Worm (Caenorhabditis elegans): ENCODE results near the gene cdh-5.

Gene cdh-5

ce11 chrIV:8718153-8718552 lies 49.4 kb downstream of the cdh-5 start, which contains the start of gene H23L24.1:
H23L24.1 (plus strand) TSS chrIV:8718453.
- TF ChIP-seq pes-1 (GFP tag; IDR thresholded peaks at IDR 0.05) (no peak), ceh-36 (tag; optimal IDR thresholded peaks at IDR 0.05) (no peak), sea-1 (GFP tag; conservative IDR thresholded peaks at IDR 0.05) (no peak), tbx-37 (GFP tag; conservative IDR thresholded peaks at IDR 0.05) (no peak), aly-1 (tag; optimal IDR thresholded peaks at IDR 0.05) (no peak), ama-1 (optimal IDR thresholded peaks at IDR 0.05) (no peak), hnd-1 (tag; optimal IDR thresholded peaks at IDR 0.05) (no peak), B0310.2 (tag; optimal IDR thresholded peaks at IDR 0.05) (no peak), tra-4 (tag; optimal IDR thresholded peaks at IDR 0.05) (no peak), hmg-4 (GFP tag; optimal IDR thresholded peaks at IDR 0.05) (no peak), hmbx-1 (tag; optimal IDR thresholded peaks at IDR 0.05) (no peak)

ce11 chrIV:8722801-8723200 lies 54.1 kb downstream of the cdh-5 start:
- TF ChIP-seq aly-1 (tag; optimal IDR thresholded peaks at IDR 0.05) (no peak), hmg-4 (GFP tag; optimal IDR thresholded peaks at IDR 0.05) (no peak), flt-1 (GFP tag; IDR thresholded peaks at IDR 0.05) (no peak), sea-1 (GFP tag; conservative IDR thresholded peaks at IDR 0.05) (no peak), ceh-36 (tag; optimal IDR thresholded peaks at IDR 0.05) (no peak), tbx-37 (GFP tag; conservative IDR thresholded peaks at IDR 0.05) (no peak), scrt-1 (GFP tag; IDR thresholded peaks at IDR 0.05) (no peak), hnd-1 (tag; optimal IDR thresholded peaks at IDR 0.05) (no peak), F13C5.2 (tag; optimal IDR thresholded peaks at IDR 0.05) (no peak), tbx-11 (GFP tag; IDR thresholded peaks at IDR 0.05) (no peak), ama-1 (optimal IDR thresholded peaks at IDR 0.05) (no peak), B0310.2 (tag; optimal IDR thresholded peaks at IDR 0.05) (no peak), hmbx-1 (tag; optimal IDR thresholded peaks at IDR 0.05) (no peak)

DNA sequence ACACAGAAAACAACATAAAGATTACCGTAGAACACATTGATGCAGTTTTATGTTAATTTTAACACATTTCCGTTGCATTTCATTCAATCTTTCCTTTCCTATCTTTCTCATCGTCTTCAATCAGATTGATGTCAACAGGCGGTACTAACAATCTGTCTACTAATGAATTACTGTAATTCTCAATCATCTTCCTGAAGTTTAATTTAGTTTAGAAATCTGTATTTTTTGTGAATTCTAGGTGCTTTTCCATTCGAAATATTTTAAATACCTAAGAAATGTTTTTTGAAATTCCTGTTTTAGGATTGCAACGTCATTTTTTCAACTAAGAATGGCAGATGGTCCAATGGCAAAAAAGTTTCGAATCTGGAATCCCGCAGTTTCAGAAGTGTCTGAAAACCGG lies 55.0 kb downstream of the cdh-5 start, which contains the start of gene F21D5.9:
Gene F21D5.9 (plus strand): TSS at position 301 of the 400 bp plus-strand sequence.
- TF ChIP-seq hmg-4 (GFP tag; optimal IDR thresholded peaks at IDR 0.05) = no peak
- no peak for TF ChIP-seq sea-1 (GFP tag; conservative IDR thresholded peaks at IDR 0.05)
- no peak for TF ChIP-seq F13C5.2 (tag; optimal IDR thresholded peaks at IDR 0.05)
- no peak for TF ChIP-seq pes-1 (GFP tag; IDR thresholded peaks at IDR 0.05)
- no peak for TF ChIP-seq ceh-36 (tag; optimal IDR thresholded peaks at IDR 0.05)
- TF ChIP-seq hmbx-1 (tag; optimal IDR thresholded peaks at IDR 0.05) = no peak
- TF ChIP-seq tbx-37 (GFP tag; conservative IDR thresholded peaks at IDR 0.05) = no peak
- no peak for TF ChIP-seq B0310.2 (tag; optimal IDR thresholded peaks at IDR 0.05)

ce11 chrIV:8724907-8725306 lies 56.2 kb downstream of the cdh-5 start:
- no peak for TF ChIP-seq aly-1 (tag; optimal IDR thresholded peaks at IDR 0.05)
- no peak for TF ChIP-seq tbx-11 (GFP tag; IDR thresholded peaks at IDR 0.05)
- no peak for TF ChIP-seq tra-4 (tag; optimal IDR thresholded peaks at IDR 0.05)
- TF ChIP-seq pes-1 (GFP tag; IDR thresholded peaks at IDR 0.05) = no peak
- TF ChIP-seq ceh-36 (tag; optimal IDR thresholded peaks at IDR 0.05) = no peak
- TF ChIP-seq hmbx-1 (tag; optimal IDR thresholded peaks at IDR 0.05) = no peak
- no peak for TF ChIP-seq ama-1 (optimal IDR thresholded peaks at IDR 0.05)
- no peak for TF ChIP-seq scrt-1 (GFP tag; IDR thresholded peaks at IDR 0.05)
- no peak for TF ChIP-seq ceh-13 (GFP tag; optimal IDR thresholded peaks at IDR 0.05)
- TF ChIP-seq flt-1 (GFP tag; IDR thresholded peaks at IDR 0.05) = no peak

ce11 chrIV:8725345-8725744 lies 56.6 kb downstream of the cdh-5 start, which contains the start of gene pgm-3:
pgm-3 (plus strand) TSS chrIV:8725722.
- no peak for TF ChIP-seq scrt-1 (GFP tag; IDR thresholded peaks at IDR 0.05)
- TF ChIP-seq ets-7 (tag; optimal IDR thresholded peaks at IDR 0.05) = no peak

Data from whole organism, early embryonic.